Worm (Caenorhabditis elegans): ENCODE data around the gene W02B8.1.
A peak's percentile ranks its signal among the peaks of the same experiment; 100 is the strongest.

W02B8.1 gene

DNA sequence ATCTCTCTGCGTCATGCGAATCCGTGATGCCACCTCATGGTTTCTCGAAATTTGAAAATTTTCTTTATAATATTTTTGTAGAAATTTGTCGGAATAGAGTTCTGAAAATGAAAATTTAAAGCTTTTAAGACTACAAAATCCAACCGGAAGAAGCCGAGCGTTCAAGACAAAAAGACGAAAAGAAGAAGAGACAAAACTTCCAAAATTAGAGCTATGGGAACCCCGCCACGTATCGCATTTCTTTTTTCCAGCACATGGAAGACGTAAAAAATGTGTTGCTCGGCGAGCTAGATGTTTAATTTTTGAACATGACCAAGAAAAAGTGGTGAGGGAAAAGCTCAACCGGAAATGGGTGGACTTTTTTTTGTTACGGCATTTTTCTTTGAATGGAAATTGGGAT, at the start of gene W02B8.1:
W02B8.1 (minus strand) TSS at position 101 of the 400 bp plus-strand sequence.
- TF ChIP-seq flt-1 (GFP tag; IDR thresholded peaks at IDR 0.05) (no peak), T22C8.4 (GFP tag; IDR thresholded peaks at IDR 0.05) (no peak), klf-2 (GFP tag; conservative IDR thresholded peaks at IDR 0.05) (no peak), ztf-29 (GFP tag; IDR thresholded peaks at IDR 0.05) (no peak)

DNA sequence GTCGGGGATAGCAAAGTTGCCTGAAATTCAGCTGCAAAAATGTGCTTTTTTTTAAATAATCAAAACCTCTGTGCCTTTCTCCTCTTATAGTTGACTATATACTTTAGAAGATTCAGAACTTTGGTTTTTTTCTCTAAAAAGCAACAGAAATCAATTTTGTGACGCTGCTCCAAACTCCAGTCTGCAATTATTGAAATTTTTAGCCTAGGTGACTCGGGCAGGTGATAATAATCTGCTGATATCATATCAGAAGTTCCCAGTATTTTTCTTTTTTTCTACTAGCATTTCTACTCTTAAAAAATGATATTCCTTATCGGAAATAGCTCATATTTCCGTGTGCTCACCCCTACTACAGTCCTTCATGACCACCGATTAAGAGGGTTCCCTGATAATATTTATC, 47.4 kb upstream of the W02B8.1 start, which contains the start of gene sre-44:
sre-44 (plus strand) TSS at position 301 of the 400 bp plus-strand sequence.
- TF ChIP-seq med-1 (GFP tag; optimal IDR thresholded peaks at IDR 0.05; ENCODE audit: insufficient read depth) (no peak), tab-1 (GFP tag; IDR thresholded peaks at IDR 0.05) (no peak), klf-2 (GFP tag; conservative IDR thresholded peaks at IDR 0.05) (no peak), flt-1 (GFP tag; IDR thresholded peaks at IDR 0.05) (no peak), ztf-23 (GFP tag; IDR thresholded peaks at IDR 0.05) (no peak), ref-1 (GFP tag; conservative IDR thresholded peaks at IDR 0.05) (no peak), ztf-29 (GFP tag; IDR thresholded peaks at IDR 0.05) (no peak), T22C8.4 (GFP tag; IDR thresholded peaks at IDR 0.05) (no peak), cog-1 (tag; optimal IDR thresholded peaks at IDR 0.05) (no peak)

DNA sequence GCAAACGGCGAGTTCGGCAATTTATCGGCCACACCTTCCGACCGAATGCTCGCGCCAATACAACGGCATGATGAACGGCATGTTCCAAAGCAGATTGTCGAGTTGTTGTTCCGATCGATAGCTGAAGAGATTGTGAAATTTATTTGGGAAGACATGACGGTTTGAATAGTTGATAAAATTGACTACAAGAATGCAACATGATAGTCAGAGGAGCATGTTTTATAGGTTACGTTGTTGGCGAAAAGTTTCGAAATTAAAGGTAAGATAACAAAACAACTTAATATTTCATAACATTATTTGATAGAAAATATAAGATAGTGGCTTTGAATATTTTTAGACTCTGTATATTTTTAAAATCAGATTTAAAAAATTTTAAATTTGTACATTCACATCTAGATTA, 43.6 kb upstream of the W02B8.1 start:
- TF ChIP-seq flt-1 (GFP tag; IDR thresholded peaks at IDR 0.05) (no peak), med-1 (GFP tag; optimal IDR thresholded peaks at IDR 0.05; ENCODE audit: insufficient read depth) (no peak), tab-1 (GFP tag; IDR thresholded peaks at IDR 0.05) (no peak), klf-2 (GFP tag; conservative IDR thresholded peaks at IDR 0.05) (no peak), ztf-23 (GFP tag; IDR thresholded peaks at IDR 0.05) (no peak), ref-1 (GFP tag; conservative IDR thresholded peaks at IDR 0.05) (no peak), T22C8.4 (GFP tag; IDR thresholded peaks at IDR 0.05) (no peak), cog-1 (tag; optimal IDR thresholded peaks at IDR 0.05) (no peak), ztf-29 (GFP tag; IDR thresholded peaks at IDR 0.05) (no peak)

DNA sequence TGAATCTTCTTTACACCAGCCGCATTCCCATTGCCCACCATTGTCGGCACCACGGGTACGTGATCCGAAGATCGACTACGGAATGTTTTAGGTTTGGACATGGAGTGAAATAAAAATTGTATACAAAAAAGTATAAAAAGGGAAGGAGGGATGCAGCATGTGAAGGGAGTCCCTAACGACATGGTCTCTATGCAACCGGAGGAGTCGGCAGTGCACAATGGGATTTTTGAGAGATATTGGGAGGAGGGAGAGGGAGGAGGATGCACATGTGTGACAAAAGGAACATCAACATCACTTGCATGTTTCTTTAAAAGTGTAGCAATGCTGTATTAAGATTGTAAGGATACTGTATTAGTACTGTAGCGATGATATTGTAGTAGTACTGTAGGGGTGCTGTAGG, 37.6 kb upstream of the W02B8.1 start, which contains the start of gene W07G1.1:
W07G1.1 (minus strand) TSS at position 101 of the 400 bp plus-strand sequence.
- no peak for TF ChIP-seq tab-1 (GFP tag; IDR thresholded peaks at IDR 0.05)
- no peak for TF ChIP-seq ref-1 (GFP tag; conservative IDR thresholded peaks at IDR 0.05)
- TF ChIP-seq flt-1 (GFP tag; IDR thresholded peaks at IDR 0.05), result no peak
- no peak for TF ChIP-seq T22C8.4 (GFP tag; IDR thresholded peaks at IDR 0.05)
- TF ChIP-seq klf-2 (GFP tag; conservative IDR thresholded peaks at IDR 0.05), result no peak
- TF ChIP-seq med-1 (GFP tag; optimal IDR thresholded peaks at IDR 0.05; ENCODE audit: insufficient read depth), result no peak
- no peak for TF ChIP-seq ztf-29 (GFP tag; IDR thresholded peaks at IDR 0.05)
- TF ChIP-seq ztf-23 (GFP tag; IDR thresholded peaks at IDR 0.05), result no peak
- TF ChIP-seq cog-1 (tag; optimal IDR thresholded peaks at IDR 0.05), result no peak

ce11 chrII:13938290-13938689, 36.4 kb upstream of the W02B8.1 start:
- no peak for TF ChIP-seq ref-1 (GFP tag; conservative IDR thresholded peaks at IDR 0.05)
- TF ChIP-seq ztf-29 (GFP tag; IDR thresholded peaks at IDR 0.05), result no peak
- 0 out of 2 replicates have a peak, but pooled peaks have one; percentile 31 for TF ChIP-seq T22C8.4 (GFP tag; IDR thresholded peaks at IDR 0.05)
- no peak for TF ChIP-seq ztf-23 (GFP tag; IDR thresholded peaks at IDR 0.05)

DNA sequence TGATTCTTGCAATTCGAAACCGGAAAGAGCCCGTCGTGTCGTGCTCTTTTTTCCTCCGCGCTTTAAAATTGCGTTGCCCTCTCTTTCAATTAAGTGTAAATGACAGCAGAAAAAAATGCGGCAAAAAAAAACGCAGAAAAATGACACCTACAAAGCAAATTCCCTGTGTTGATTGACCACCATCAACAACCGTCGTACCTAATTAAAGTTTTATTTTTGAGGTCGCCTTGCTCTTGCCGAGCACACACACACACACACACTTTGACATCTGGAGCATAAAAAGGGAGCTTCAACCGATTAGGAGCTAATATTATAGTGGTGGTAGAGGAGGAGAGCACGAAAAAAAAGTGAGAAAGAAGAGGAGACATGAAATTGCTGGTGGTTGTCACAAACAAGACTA, 34.0 kb upstream of the W02B8.1 start:
- no peak for TF ChIP-seq ref-1 (GFP tag; conservative IDR thresholded peaks at IDR 0.05)
- no peak for TF ChIP-seq med-1 (GFP tag; optimal IDR thresholded peaks at IDR 0.05; ENCODE audit: insufficient read depth)
- no peak for TF ChIP-seq T22C8.4 (GFP tag; IDR thresholded peaks at IDR 0.05)
- TF ChIP-seq tab-1 (GFP tag; IDR thresholded peaks at IDR 0.05), result no peak
- TF ChIP-seq ztf-23 (GFP tag; IDR thresholded peaks at IDR 0.05), result no peak
- TF ChIP-seq ztf-29 (GFP tag; IDR thresholded peaks at IDR 0.05), result no peak
- no peak for TF ChIP-seq klf-2 (GFP tag; conservative IDR thresholded peaks at IDR 0.05)
- no peak for TF ChIP-seq flt-1 (GFP tag; IDR thresholded peaks at IDR 0.05)
- TF ChIP-seq cog-1 (tag; optimal IDR thresholded peaks at IDR 0.05), result no peak

DNA sequence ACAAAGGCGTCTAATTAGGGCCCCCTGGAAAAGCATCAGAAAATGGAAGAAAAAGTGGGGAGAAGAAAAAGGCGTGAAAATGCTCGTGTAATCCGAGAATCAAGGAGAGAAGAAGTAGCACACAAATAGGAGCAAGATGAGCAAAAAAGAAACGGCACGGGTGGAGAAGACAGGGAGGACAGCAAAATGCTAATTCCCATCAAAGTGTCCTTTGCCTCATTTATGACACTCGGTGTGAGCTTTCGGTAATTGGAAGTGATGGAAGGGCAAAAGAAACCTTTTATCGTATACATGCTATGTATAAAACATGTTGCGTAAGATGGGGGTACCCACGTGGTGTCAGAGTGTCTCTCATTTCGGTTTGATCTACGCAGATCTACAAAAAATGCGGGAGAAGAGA, 31.6 kb upstream of the W02B8.1 start:
- no peak for TF ChIP-seq ztf-23 (GFP tag; IDR thresholded peaks at IDR 0.05)
- TF ChIP-seq cog-1 (tag; optimal IDR thresholded peaks at IDR 0.05), result no peak
- no peak for TF ChIP-seq flt-1 (GFP tag; IDR thresholded peaks at IDR 0.05)
- TF ChIP-seq T22C8.4 (GFP tag; IDR thresholded peaks at IDR 0.05), result no peak
- TF ChIP-seq med-1 (GFP tag; optimal IDR thresholded peaks at IDR 0.05; ENCODE audit: insufficient read depth), result no peak
- no peak for TF ChIP-seq ztf-29 (GFP tag; IDR thresholded peaks at IDR 0.05)
- TF ChIP-seq ref-1 (GFP tag; conservative IDR thresholded peaks at IDR 0.05), result no peak
- no peak for TF ChIP-seq tab-1 (GFP tag; IDR thresholded peaks at IDR 0.05)
- TF ChIP-seq klf-2 (GFP tag; conservative IDR thresholded peaks at IDR 0.05), result no peak

ce11 chrII:13931944-13932343, 30.0 kb upstream of the W02B8.1 start, which contains the start of gene hot-3:
Gene hot-3, minus strand, starts transcription at chrII:13932044.
- TF ChIP-seq med-1 (GFP tag; optimal IDR thresholded peaks at IDR 0.05; ENCODE audit: insufficient read depth) (no peak), flt-1 (GFP tag; IDR thresholded peaks at IDR 0.05) (no peak), cog-1 (tag; optimal IDR thresholded peaks at IDR 0.05) (no peak), ztf-23 (GFP tag; IDR thresholded peaks at IDR 0.05) (no peak), klf-2 (GFP tag; conservative IDR thresholded peaks at IDR 0.05) (no peak), ztf-29 (GFP tag; IDR thresholded peaks at IDR 0.05) (no peak), tab-1 (GFP tag; IDR thresholded peaks at IDR 0.05) (no peak), ref-1 (GFP tag; conservative IDR thresholded peaks at IDR 0.05) (no peak), T22C8.4 (GFP tag; IDR thresholded peaks at IDR 0.05) (no peak)

DNA sequence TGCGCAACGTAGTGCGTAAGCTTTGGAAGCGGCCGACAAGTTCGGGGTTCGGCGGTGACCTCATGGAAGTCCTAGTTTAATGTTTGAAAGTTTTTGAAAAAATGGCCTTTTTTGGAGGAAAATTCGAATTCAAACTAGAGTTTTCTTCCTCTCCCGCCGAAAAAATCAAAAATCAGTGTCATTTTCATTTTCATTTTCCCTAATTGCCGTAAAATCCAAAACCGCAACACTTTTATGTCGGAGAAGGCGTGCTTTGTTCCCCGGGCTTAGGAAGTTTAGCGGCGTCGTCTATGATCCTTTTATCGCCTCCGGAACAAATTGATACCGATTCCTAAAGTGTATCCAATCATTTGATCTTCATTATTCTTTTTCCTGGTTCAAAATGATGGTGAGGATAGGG, 23.0 kb upstream of the W02B8.1 start, which contains the start of gene mltn-5:
mltn-5 (plus strand) TSS at position 301 of the 400 bp plus-strand sequence.
- TF ChIP-seq ztf-29 (GFP tag; IDR thresholded peaks at IDR 0.05) (no peak), flt-1 (GFP tag; IDR thresholded peaks at IDR 0.05) (no peak), klf-2 (GFP tag; conservative IDR thresholded peaks at IDR 0.05) (no peak), tab-1 (GFP tag; IDR thresholded peaks at IDR 0.05) (no peak), med-1 (GFP tag; optimal IDR thresholded peaks at IDR 0.05; ENCODE audit: insufficient read depth) (no peak), ref-1 (GFP tag; conservative IDR thresholded peaks at IDR 0.05) (no peak), ztf-23 (GFP tag; IDR thresholded peaks at IDR 0.05) (no peak), T22C8.4 (GFP tag; IDR thresholded peaks at IDR 0.05) (no peak), cog-1 (tag; optimal IDR thresholded peaks at IDR 0.05) (no peak)

DNA sequence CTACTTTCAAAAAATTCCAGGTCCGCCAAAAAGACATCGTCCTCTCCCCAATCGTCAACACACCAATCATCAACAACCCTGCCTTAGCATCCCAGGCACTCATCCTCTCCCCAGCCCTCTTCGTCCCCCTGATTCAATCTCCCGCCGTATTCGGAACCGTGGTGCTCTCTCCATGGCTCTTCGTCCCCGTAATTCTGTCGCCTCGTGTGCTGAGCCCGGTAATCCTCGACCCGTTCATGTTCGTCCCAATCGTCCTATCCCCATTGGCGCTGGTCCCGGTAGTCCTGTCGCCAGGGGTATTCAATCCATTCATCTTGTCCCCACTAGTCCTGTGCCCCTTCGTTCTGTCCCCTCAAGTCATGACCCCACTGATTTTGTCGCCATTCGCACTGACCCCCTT, 17.2 kb upstream of the W02B8.1 start:
- TF ChIP-seq flt-1 (GFP tag; IDR thresholded peaks at IDR 0.05), result no peak
- TF ChIP-seq T22C8.4 (GFP tag; IDR thresholded peaks at IDR 0.05), result no peak
- TF ChIP-seq klf-2 (GFP tag; conservative IDR thresholded peaks at IDR 0.05), result no peak
- TF ChIP-seq ztf-23 (GFP tag; IDR thresholded peaks at IDR 0.05), result 0 out of 2 replicates have a peak, but pooled peaks have one; percentile 6
- TF ChIP-seq cog-1 (tag; optimal IDR thresholded peaks at IDR 0.05), result no peak
- no peak for TF ChIP-seq ref-1 (GFP tag; conservative IDR thresholded peaks at IDR 0.05)
- TF ChIP-seq ztf-29 (GFP tag; IDR thresholded peaks at IDR 0.05), result no peak
- no peak for TF ChIP-seq med-1 (GFP tag; optimal IDR thresholded peaks at IDR 0.05; ENCODE audit: insufficient read depth)

All from whole organism, midembryonic.